Worm (Caenorhabditis elegans) whole organism, L4 larva: ENCODE data around the gene mtm-6.

ENCODE experiments used
- F10B5.3 ChIP-seq: sonication (generic microtip); optimal IDR thresholded peaks from 2 replicates; lab custom pipeline; 2016; ENCODE audit warnings: mild to moderate bottlenecking, missing genetic modification characterization, missing compliant biosample characterization
- Y5F2A.4 ChIP-seq: fragments of 200-800 bp; sonication (Bioruptor generic); optimal IDR thresholded peaks from 2 replicates; lab custom pipeline; 2018; ENCODE audit warnings: mild to moderate bottlenecking, missing genetic modification characterization, missing compliant biosample characterization
- aly-2 ChIP-seq: sonication (generic microtip); optimal IDR thresholded peaks from 2 replicates; lab custom pipeline; 2018; ENCODE audit warnings: missing biosample characterization, missing genetic modification characterization
- ama-1 ChIP-seq: fragments of 150-350 bp; optimal IDR thresholded peaks from 2 replicates; lab custom pipeline; 2014; ENCODE audit warnings: inconsistent platforms, mixed read lengths
- lin-13 ChIP-seq: fragments of 150-350 bp; optimal IDR thresholded peaks from 2 replicates; lab custom pipeline; 2014; ENCODE audit warnings: missing biosample characterization, missing genetic modification reagents, missing genetic modification characterization
- nhr-11 ChIP-seq: fragments of 150-350 bp; optimal IDR thresholded peaks from 2 replicates; lab custom pipeline; 2014; ENCODE audit warnings: missing biosample characterization, missing genetic modification characterization
- sdz-12 ChIP-seq: fragments of 200-800 bp; sonication (Bioruptor generic); optimal IDR thresholded peaks from 2 replicates; lab custom pipeline; 2018; ENCODE audit warnings: mild to moderate bottlenecking, missing genetic modification characterization, missing compliant biosample characterization

DNA sequence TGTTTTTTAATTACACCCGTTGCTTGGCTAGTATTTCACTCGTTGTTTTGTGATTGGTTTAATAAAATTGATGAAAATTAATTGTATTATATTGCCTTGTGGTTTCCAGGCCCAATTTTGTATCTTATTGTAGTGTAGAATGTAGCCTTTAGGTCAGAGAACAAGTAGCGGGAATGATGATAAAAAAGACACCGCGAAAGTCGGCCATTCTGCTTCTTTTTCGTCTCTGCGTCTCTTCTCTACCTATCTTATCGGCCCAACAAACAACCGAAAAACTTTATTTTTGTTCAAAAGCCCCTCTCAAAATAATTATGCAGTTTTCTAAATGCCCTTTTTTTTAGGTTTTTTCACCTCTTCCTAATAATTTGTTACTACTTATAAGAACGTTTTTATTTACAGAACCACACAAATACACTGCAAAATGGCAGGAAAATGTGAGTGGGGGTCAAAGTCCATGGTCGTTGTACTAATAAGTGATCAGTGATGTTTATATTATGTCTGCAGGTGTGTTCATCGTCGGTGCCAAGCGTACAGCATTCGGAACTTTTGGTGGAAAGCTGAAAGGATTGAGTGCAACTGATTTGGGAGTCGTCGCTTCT lies 2.2 kb upstream of the mtm-6 start, which contains the start of gene acaa-2:
- no peak for TF ChIP-seq lin-13
- no peak for TF ChIP-seq ama-1 (lab: Kevin White, UChicago)
- no peak for TF ChIP-seq F10B5.3 (tag; lab: Kevin White, UChicago)
- TF ChIP-seq nhr-11: peak; percentile 77
- no peak for TF ChIP-seq aly-2 (tag; lab: Kevin White, UChicago)
- TF ChIP-seq sdz-12 (GFP tag; lab: Kevin White, UChicago): no peak
- TF ChIP-seq Y5F2A.4 (GFP tag; lab: Kevin White, UChicago): no peak
